Worm (Caenorhabditis elegans) whole organism, L1 larva: Measurements from ENCODE around the gene odr-3.

Experiments used
- C04F5.9 ChIP-seq: sonication (generic microtip); optimal IDR thresholded peaks from 2 replicates; lab custom pipeline; 2016; ENCODE audit warnings: missing genetic modification characterization, missing compliant biosample characterization
- F16B12.6 ChIP-seq: fragments of 150-350 bp; optimal IDR thresholded peaks from 2 replicates; lab custom pipeline; 2014; ENCODE audit warnings: missing biosample characterization, missing genetic modification characterization
- aly-2 ChIP-seq: fragments of 150-350 bp; optimal IDR thresholded peaks from 2 replicates; lab custom pipeline; 2014; ENCODE audit warnings: missing biosample characterization, missing genetic modification characterization
- ama-1 ChIP-seq: fragments of 150-350 bp; optimal IDR thresholded peaks from 2 replicates; lab custom pipeline; 2014
- ceh-63 ChIP-seq: fragments of 200-800 bp; sonication (Bioruptor generic); optimal IDR thresholded peaks from 2 replicates; lab custom pipeline; 2018; ENCODE audit warnings: mild to moderate bottlenecking, missing genetic modification characterization, missing compliant biosample characterization
- ceh-82 ChIP-seq, 3 experiments: fragments of 150-350 bp in 1 of 3; sonication (generic microtip) in 2 of 3; optimal IDR thresholded peaks; 2 replicates each; lab custom pipeline; 2014 to 2017; ENCODE audit warnings: missing biosample characterization in 3 of 3, missing genetic modification characterization in 3 of 3
- ceh-90 ChIP-seq: sonication (generic microtip); optimal IDR thresholded peaks from 2 replicates; lab custom pipeline; 2016; ENCODE audit warnings: missing genetic modification characterization, missing compliant biosample characterization
- ces-1 ChIP-seq: fragments of 150-350 bp; optimal IDR thresholded peaks from 2 replicates; lab custom pipeline; 2014; ENCODE audit warnings: missing biosample characterization, missing genetic modification reagents, missing genetic modification characterization
- dsc-1 ChIP-seq: sonication (generic microtip); optimal IDR thresholded peaks from 2 replicates; lab custom pipeline; 2016; ENCODE audit warnings: mild to moderate bottlenecking, missing genetic modification characterization, missing compliant biosample characterization
- efl-1 ChIP-seq, 4 experiments: fragments of 150-350 bp; optimal IDR thresholded peaks in 3 of 4; peaks in 1 of 4; 1 replicate in 1 of 4; 2 replicates in 3 of 4; lab custom pipeline; 2014; ENCODE audit warnings: missing biosample characterization in 2 of 4, missing genetic modification characterization in 2 of 4, missing genetic modification reagents in 2 of 4
- egl-13 ChIP-seq: sonication (generic microtip); optimal IDR thresholded peaks from 2 replicates; lab custom pipeline; 2016; ENCODE audit warnings: missing genotype, missing genetic modification reagents, missing genetic modification characterization, missing compliant biosample characterization
- egl-27 ChIP-seq, 2 experiments: fragments of 150-350 bp in 1 of 2; sonication (generic microtip); optimal IDR thresholded peaks; 3 replicates each; lab custom pipeline; 2017 to 2018; ENCODE audit warnings: missing biosample characterization in 2 of 2, missing genetic modification characterization in 2 of 2, missing genetic modification reagents in 2 of 2
- elt-2 ChIP-seq: sonication (generic microtip); optimal IDR thresholded peaks from 2 replicates; lab custom pipeline; 2016; ENCODE audit warnings: missing genetic modification characterization, mild to moderate bottlenecking, inconsistent platforms, missing compliant biosample characterization, missing genetic modification reagents
- elt-3 ChIP-seq, 6 experiments: fragments of 150-350 bp in 1 of 6; sonication (generic microtip); optimal IDR thresholded peaks; 2 replicates each; lab custom pipeline; 2017 to 2018; ENCODE audit warnings: missing biosample characterization in 6 of 6, missing genetic modification characterization in 6 of 6, inconsistent platforms in 1 of 6
- ets-5 ChIP-seq: fragments of 200-800 bp; sonication (Bioruptor generic); IDR thresholded peaks from 2 replicates; pipeline ENCODE4 v1.3.6; 2022; ENCODE audit warnings: missing genetic modification characterization, missing compliant biosample characterization
- fkh-10 ChIP-seq: sonication (generic microtip); optimal IDR thresholded peaks from 2 replicates; lab custom pipeline; 2017; ENCODE audit warnings: missing biosample characterization, missing genetic modification reagents, missing genetic modification characterization
- fkh-8 ChIP-seq: sonication (generic microtip); optimal IDR thresholded peaks from 2 replicates; lab custom pipeline; 2016; ENCODE audit warnings: mild to moderate bottlenecking, missing genetic modification characterization, missing compliant biosample characterization
- fos-1 ChIP-seq: fragments of 150-350 bp; optimal IDR thresholded peaks from 2 replicates; lab custom pipeline; 2014; ENCODE audit warnings: missing biosample characterization, missing genetic modification characterization
- grh-1 ChIP-seq: fragments of 200-800 bp; sonication (Bioruptor generic); IDR thresholded peaks from 2 replicates; pipeline ENCODE4 v1.3.6; 2022; ENCODE audit warnings: missing genetic modification reagents, missing genetic modification characterization, missing compliant biosample characterization
- hlh-4 ChIP-seq: sonication (generic microtip); optimal IDR thresholded peaks from 2 replicates; lab custom pipeline; 2016; ENCODE audit warnings: mild to moderate bottlenecking, missing genetic modification characterization, missing compliant biosample characterization
- hpl-2 ChIP-seq: fragments of 150-350 bp; optimal IDR thresholded peaks from 2 replicates; lab custom pipeline; 2014; ENCODE audit warnings: missing biosample characterization, missing genetic modification reagents, missing genetic modification characterization
- irx-1 ChIP-seq: sonication (generic microtip); optimal IDR thresholded peaks from 2 replicates; lab custom pipeline; 2016; ENCODE audit warnings: missing genetic modification characterization, missing compliant biosample characterization
- jun-1 ChIP-seq: fragments of 150-350 bp; optimal IDR thresholded peaks from 2 replicates; lab custom pipeline; 2014; ENCODE audit warnings: missing biosample characterization, missing genetic modification reagents, missing genetic modification characterization
- lin-13 ChIP-seq: fragments of 150-350 bp; optimal IDR thresholded peaks from 2 replicates; lab custom pipeline; 2014; ENCODE audit warnings: missing biosample characterization, missing genetic modification reagents, missing genetic modification characterization
- lin-14 ChIP-seq: fragments of 200-800 bp; sonication (Bioruptor generic); optimal IDR thresholded peaks from 2 replicates; lab custom pipeline; 2018; ENCODE audit warnings: mild to moderate bottlenecking, missing genetic modification characterization, moderate library complexity, missing compliant biosample characterization
- lin-35 ChIP-seq, 2 experiments: fragments of 150-350 bp; optimal IDR thresholded peaks; 2 replicates each; lab custom pipeline; 2014; ENCODE audit warnings: missing biosample characterization in 2 of 2, missing genetic modification characterization in 2 of 2, missing genetic modification reagents in 2 of 2
- lsy-2 ChIP-seq, 2 experiments: fragments of 150-350 bp; optimal IDR thresholded peaks; 2 replicates each; lab custom pipeline; 2014; ENCODE audit warnings: missing biosample characterization in 2 of 2, missing genetic modification characterization in 2 of 2
- nhr-11 ChIP-seq: fragments of 150-350 bp; optimal IDR thresholded peaks from 2 replicates; lab custom pipeline; 2014; ENCODE audit warnings: missing biosample characterization, missing genetic modification characterization
- nhr-19 ChIP-seq: fragments of 200-800 bp; sonication (Bioruptor generic); conservative IDR thresholded peaks from 2 replicates; pipeline ENCODE4 v1.3.6; 2022; ENCODE audit warnings: missing genetic modification characterization, missing compliant biosample characterization
- nhr-20 ChIP-seq: sonication (generic microtip); optimal IDR thresholded peaks from 2 replicates; lab custom pipeline; 2016; ENCODE audit warnings: mild to moderate bottlenecking, missing genetic modification characterization, missing compliant biosample characterization
- nhr-71 ChIP-seq: sonication (generic microtip); optimal IDR thresholded peaks from 2 replicates; lab custom pipeline; 2016; ENCODE audit warnings: mild to moderate bottlenecking, missing genetic modification characterization, moderate library complexity, missing compliant biosample characterization
- nhr-85 ChIP-seq: sonication (generic microtip); peaks from one replicate; lab custom pipeline; 2016; ENCODE audit warnings: missing genetic modification characterization, inconsistent platforms, missing compliant biosample characterization
- nhr-90 ChIP-seq: sonication (generic microtip); optimal IDR thresholded peaks from 2 replicates; lab custom pipeline; 2016; ENCODE audit warnings: mild to moderate bottlenecking, missing genetic modification characterization, missing compliant biosample characterization; ENCODE audit not compliant: poor library complexity
- pag-3 ChIP-seq: sonication (generic microtip); optimal IDR thresholded peaks from 2 replicates; lab custom pipeline; 2017; ENCODE audit warnings: missing genetic modification characterization, mild to moderate bottlenecking, missing compliant biosample characterization, antibody characterized with exemption, borderline replicate concordance; ENCODE audit not compliant: insufficient read depth
- pax-3 ChIP-seq: fragments of 200-800 bp; sonication (Bioruptor generic); optimal IDR thresholded peaks from 2 replicates; lab custom pipeline; 2018; ENCODE audit warnings: mild to moderate bottlenecking, missing genetic modification characterization, moderate library complexity, missing compliant biosample characterization
- pqm-1 ChIP-seq: sonication (generic microtip); optimal IDR thresholded peaks from 3 replicates; lab custom pipeline; 2017; ENCODE audit warnings: missing biosample characterization, missing genetic modification characterization
- rnt-1 ChIP-seq: sonication (generic microtip); optimal IDR thresholded peaks from 2 replicates; lab custom pipeline; 2016; ENCODE audit warnings: mild to moderate bottlenecking, missing genetic modification characterization, moderate library complexity, missing compliant biosample characterization
- skn-1 ChIP-seq: fragments of 150-350 bp; optimal IDR thresholded peaks from 2 replicates; lab custom pipeline; 2014; ENCODE audit warnings: missing biosample characterization, missing genetic modification characterization
- snpc-4 ChIP-seq: fragments of 150-350 bp; optimal IDR thresholded peaks from 2 replicates; lab custom pipeline; 2014; ENCODE audit warnings: missing biosample characterization, missing genetic modification characterization
- snu-23 ChIP-seq: sonication (generic microtip); optimal IDR thresholded peaks from 2 replicates; lab custom pipeline; 2016; ENCODE audit warnings: missing genetic modification characterization, missing compliant biosample characterization
- sox-4 ChIP-seq: sonication (generic microtip); optimal IDR thresholded peaks from 2 replicates; lab custom pipeline; 2016; ENCODE audit warnings: missing genetic modification characterization, missing compliant biosample characterization
- sptf-1 ChIP-seq: fragments of 150-350 bp; optimal IDR thresholded peaks from 2 replicates; lab custom pipeline; 2014; ENCODE audit warnings: missing biosample characterization, missing genetic modification characterization
- tbx-2 ChIP-seq: sonication (generic microtip); optimal IDR thresholded peaks from 2 replicates; lab custom pipeline; 2016; ENCODE audit warnings: missing genetic modification characterization, missing compliant biosample characterization
- tlp-1 ChIP-seq: fragments of 150-350 bp; optimal IDR thresholded peaks from 2 replicates; lab custom pipeline; 2014; ENCODE audit warnings: missing biosample characterization, missing genetic modification characterization
- unc-30 ChIP-seq: sonication (generic microtip); optimal IDR thresholded peaks from 2 replicates; lab custom pipeline; 2017; ENCODE audit warnings: missing biosample characterization, missing genetic modification characterization
- xbp-1 ChIP-seq: sonication (generic microtip); optimal IDR thresholded peaks from 2 replicates; lab custom pipeline; 2016; ENCODE audit warnings: missing genetic modification characterization, missing compliant biosample characterization
- zag-1 ChIP-seq: fragments of 150-350 bp; optimal IDR thresholded peaks from 2 replicates; lab custom pipeline; 2014; ENCODE audit warnings: missing biosample characterization, missing genetic modification characterization
- zip-4 ChIP-seq: fragments of 200-800 bp; sonication (Bioruptor generic); optimal IDR thresholded peaks from 2 replicates; lab custom pipeline; 2018; ENCODE audit warnings: mild to moderate bottlenecking, missing genetic modification characterization, moderate library complexity, missing compliant biosample characterization
- ztf-4 ChIP-seq: fragments of 150-350 bp; optimal IDR thresholded peaks from 2 replicates; lab custom pipeline; 2014; ENCODE audit warnings: missing biosample characterization, missing genetic modification characterization

The odr-3 gene

DNA sequence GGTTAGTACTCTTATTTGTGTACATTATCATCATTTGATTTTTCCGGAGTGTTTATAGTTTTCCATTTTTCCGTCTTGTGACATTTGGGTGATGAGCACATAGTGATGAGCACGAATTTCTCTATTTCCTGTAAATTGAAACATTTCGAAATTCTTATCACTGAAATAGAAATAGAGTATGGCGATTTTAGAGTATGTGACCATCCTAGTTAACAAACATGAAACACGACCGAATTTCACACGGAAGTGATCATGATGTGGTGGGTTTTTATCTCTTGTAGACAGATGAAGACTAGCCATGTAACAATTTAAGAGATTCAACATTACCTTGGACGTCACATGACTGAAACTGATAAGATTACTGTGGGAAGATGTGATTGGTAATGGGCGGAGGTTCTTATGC is 19.9 kb upstream of the odr-3 start:
- no peak for TF ChIP-seq ets-5 (GFP tag; lab: Robert Waterston, UW)
- peak in 1 of 2 experiments; percentile 60 for TF ChIP-seq lsy-2 (tag; optimal IDR thresholded peaks at IDR 0.05; lab: Kevin White, UChicago)
- TF ChIP-seq pax-3: peak; percentile 85
- peak; percentile 86 for TF ChIP-seq pqm-1
- peak; percentile 26 for TF ChIP-seq lin-14
- TF ChIP-seq sox-4: no peak
- no peak for TF ChIP-seq elt-3 (tag; optimal IDR thresholded peaks at IDR 0.05; lab: Kevin White, UChicago)
- no peak for TF ChIP-seq tbx-2 (tag; lab: Kevin White, UChicago)
- peak; percentile 83 for TF ChIP-seq hpl-2 (GFP tag; lab: Kevin White, UChicago)
- no peak for TF ChIP-seq nhr-85
- no peak for TF ChIP-seq zag-1 (tag; lab: Kevin White, UChicago)
- TF ChIP-seq tlp-1 (tag; lab: Kevin White, UChicago): peak; percentile 83
- no peak for TF ChIP-seq dsc-1 (tag; lab: Kevin White, UChicago)
- no peak for TF ChIP-seq ztf-4
- no peak for TF ChIP-seq hlh-4 (tag; lab: Kevin White, UChicago)
- TF ChIP-seq egl-13: no peak
- no peak for TF ChIP-seq fkh-10
- TF ChIP-seq skn-1 (tag; lab: Kevin White, UChicago): no peak
- TF ChIP-seq elt-2: peak; percentile 100
- no peak for TF ChIP-seq nhr-11 (tag; lab: Kevin White, UChicago)
- no peak for TF ChIP-seq zip-4
- no peak for TF ChIP-seq unc-30 (tag; lab: Kevin White, UChicago)
- TF ChIP-seq sptf-1 (tag; lab: Kevin White, UChicago): no peak
- TF ChIP-seq ceh-90: no peak
- TF ChIP-seq efl-1 (optimal IDR thresholded peaks at IDR 0.05; lab: Kevin White, UChicago): no peak
- TF ChIP-seq efl-1 (GFP tag; optimal IDR thresholded peaks at IDR 0.05 in 1 of 2; lab: Kevin White, UChicago): peak in 1 of 2 experiments; percentile 83
- TF ChIP-seq fos-1 (tag; lab: Kevin White, UChicago): no peak
- TF ChIP-seq jun-1 (tag; lab: Kevin White, UChicago): peak; percentile 87
- TF ChIP-seq ces-1 (GFP tag; lab: Kevin White, UChicago): no peak
- no peak for TF ChIP-seq fkh-8 (tag; lab: Kevin White, UChicago)
- peak; percentile 44 for TF ChIP-seq nhr-71 (tag; lab: Kevin White, UChicago)
- no peak for TF ChIP-seq snu-23
- no peak for TF ChIP-seq pag-3 (tag; lab: Kevin White, UChicago)
- no peak for TF ChIP-seq lin-13 (GFP tag; lab: Kevin White, UChicago)
- no peak for TF ChIP-seq C04F5.9 (tag; lab: Kevin White, UChicago)
- 0 out of 2 replicates have a peak, but pooled peaks have one; percentile 31 for TF ChIP-seq nhr-19
- peak in 1 of 2 experiments; percentile 59 for TF ChIP-seq lin-35 (GFP tag; optimal IDR thresholded peaks at IDR 0.05; lab: Kevin White, UChicago)
- no peak for TF ChIP-seq rnt-1 (tag; lab: Kevin White, UChicago)
- no peak for TF ChIP-seq aly-2 (tag; lab: Kevin White, UChicago)
- TF ChIP-seq nhr-90 (tag; lab: Kevin White, UChicago): peak; percentile 58
- no peak for TF ChIP-seq F16B12.6 (tag; lab: Kevin White, UChicago)
- TF ChIP-seq irx-1 (tag; lab: Kevin White, UChicago): no peak
- peak; percentile 25 for TF ChIP-seq nhr-20 (tag; lab: Kevin White, UChicago)
- TF ChIP-seq grh-1 (GFP tag; lab: Robert Waterston, UW): no peak
- no peak for TF ChIP-seq ama-1 (lab: Kevin White, UChicago)
- TF ChIP-seq xbp-1 (tag; lab: Kevin White, UChicago): no peak
- no peak for TF ChIP-seq ceh-63 (GFP tag; lab: Kevin White, UChicago)
- TF ChIP-seq snpc-4 (tag; lab: Kevin White, UChicago): no peak
- no peak for TF ChIP-seq ceh-82 (tag; optimal IDR thresholded peaks at IDR 0.05; lab: Kevin White, UChicago)
- no peak for TF ChIP-seq egl-27 (tag; optimal IDR thresholded peaks at IDR 0.05; lab: Kevin White, UChicago)
